Worm (Caenorhabditis elegans) whole organism, dauer: Measurements from ENCODE around the gene W09C2.7.

Experiments used
- unc-62 ChIP-seq: sonication (generic microtip); optimal IDR thresholded peaks from 2 replicates; lab custom pipeline; 2017; ENCODE audit warnings: missing biosample characterization, missing genetic modification reagents, missing genetic modification characterization

Gene W09C2.7

DNA sequence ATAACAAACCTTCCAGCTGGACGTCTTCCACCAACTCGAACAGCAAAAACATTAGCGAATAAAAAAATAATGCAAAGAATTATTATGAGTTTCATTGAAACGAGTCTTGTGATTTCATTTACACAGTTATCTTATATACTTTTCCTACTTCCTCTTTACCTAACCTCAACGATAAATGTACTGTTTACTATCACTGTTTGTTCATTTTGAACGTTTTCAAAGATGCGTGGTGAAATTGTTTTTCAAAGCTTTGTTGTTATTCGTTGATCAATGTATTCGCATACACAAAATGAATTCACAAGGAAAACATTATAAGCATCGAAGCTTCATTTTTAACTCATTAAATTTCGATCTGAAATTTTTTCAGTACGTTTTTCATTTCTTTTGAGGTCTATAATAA is at the start of gene W09C2.7:
TSS of gene W09C2.7 (minus strand) at position 101 of the 400 bp plus-strand sequence.
- TF ChIP-seq unc-62 (GFP tag; lab: Kevin White, UChicago), result no peak

DNA sequence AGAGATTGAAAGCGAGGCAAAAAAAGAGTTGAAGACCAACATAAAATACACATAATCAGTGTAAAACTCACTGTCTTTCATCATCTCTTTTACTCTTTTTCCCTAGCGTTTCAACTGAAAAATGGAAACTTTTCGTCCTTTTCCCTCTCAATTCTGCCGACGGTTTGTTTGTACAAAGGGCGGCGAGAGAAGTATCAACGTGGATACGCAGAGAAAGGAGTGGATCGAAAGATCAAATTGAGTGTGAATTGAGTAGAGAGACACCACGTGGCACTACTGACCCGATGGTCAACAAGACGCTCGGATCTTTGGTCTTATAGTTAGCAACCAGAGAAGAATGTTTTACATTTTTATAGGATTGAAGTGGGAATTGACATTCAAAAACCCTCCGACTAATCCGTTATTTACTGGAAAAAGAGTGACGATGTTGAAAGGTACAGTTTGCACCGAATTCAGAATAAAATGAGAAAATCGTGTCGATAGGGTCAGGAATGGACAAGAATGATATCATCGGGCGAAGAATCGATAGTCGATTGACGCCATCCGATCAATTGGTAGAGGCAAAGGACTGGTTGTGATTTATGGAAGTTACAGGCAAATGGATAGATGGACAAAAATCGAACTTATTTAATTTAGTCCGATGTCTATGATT is 49.0 kb upstream of the W09C2.7 start:
- TF ChIP-seq unc-62 (GFP tag; lab: Kevin White, UChicago), result no peak

DNA sequence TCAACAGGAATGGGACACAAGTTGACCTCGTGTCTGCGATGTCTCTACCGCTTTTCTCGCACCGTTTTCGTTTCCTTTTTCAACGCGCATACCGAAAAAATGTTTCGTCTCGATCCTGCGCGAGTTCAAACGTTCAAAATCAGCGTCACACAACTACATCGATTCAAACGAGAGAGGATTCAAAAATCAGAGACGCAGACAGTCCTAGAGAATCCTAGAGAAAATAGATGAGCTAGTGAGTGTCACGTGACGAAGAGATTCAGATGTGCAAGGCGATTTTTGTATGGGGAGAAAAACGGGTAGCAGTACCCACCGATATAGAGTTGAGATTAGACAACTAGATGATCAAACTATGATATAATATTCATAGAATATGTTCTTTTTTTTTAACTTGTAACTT is 47.8 kb upstream of the W09C2.7 start:
- TF ChIP-seq unc-62 (GFP tag; lab: Kevin White, UChicago), result no peak

DNA sequence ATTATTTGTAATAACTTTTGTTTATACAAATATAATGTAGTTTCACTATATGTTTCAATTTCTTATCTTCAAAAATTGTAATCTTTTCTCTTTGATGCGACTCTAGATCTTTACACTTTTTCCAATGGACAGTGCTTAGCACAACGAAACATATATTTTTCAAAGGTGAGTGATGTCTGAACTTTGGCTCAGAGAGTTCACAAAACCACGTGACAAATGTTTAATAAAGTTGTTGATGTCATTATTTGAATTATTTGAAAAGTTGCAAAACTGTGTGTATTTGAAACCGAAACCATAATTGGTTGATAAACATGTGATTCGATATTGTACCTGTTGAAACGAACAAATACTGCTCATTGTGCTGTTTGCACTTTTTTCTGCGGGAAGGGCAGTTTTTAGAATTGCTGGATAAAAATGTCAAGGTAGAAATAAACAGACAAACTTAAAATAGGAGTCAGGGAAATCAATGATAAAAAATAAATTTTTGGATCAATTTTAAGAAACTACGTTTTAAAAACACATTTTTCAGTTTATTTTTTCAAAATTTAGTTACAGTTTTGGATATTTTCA is 46.0 kb upstream of the W09C2.7 start:
- TF ChIP-seq unc-62 (GFP tag; lab: Kevin White, UChicago), result no peak

DNA sequence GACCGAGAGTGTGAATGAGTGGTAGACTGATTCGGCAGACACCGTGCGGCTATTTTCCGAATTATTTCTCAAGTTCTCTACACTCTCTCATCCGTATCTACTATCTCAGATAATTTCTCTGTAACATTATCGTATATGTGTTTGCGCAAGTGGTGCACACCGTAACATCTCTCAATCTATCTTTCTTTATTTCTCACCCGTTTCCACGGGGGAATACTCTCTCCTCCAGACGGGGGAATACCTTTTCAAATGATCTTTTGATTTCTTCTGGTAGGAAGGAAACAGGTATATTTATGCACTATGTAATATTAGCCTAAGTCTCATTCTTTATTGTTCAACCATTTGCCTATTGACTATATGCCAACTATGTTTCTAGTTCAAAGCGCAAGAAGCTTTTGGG is 44.9 kb upstream of the W09C2.7 start:
- no peak for TF ChIP-seq unc-62 (GFP tag; lab: Kevin White, UChicago)

DNA sequence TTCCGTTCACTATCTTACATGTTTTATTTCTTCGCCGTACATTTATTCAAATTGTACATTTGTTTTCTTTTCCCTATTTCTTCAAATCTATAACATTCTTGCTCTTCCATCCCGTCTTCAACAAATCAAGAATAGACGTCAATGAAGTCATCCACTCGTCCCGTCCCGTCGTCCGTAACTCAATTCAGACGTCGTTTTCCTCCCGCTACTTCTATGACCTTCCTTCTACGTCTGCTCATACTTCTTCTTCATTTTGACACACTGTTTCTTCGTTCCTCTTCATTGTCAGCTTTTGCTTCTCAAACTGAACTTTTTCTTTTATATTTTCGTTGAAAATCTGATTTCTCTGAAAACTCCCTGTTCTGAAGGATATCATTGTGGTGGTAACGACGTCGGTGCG is 37.8 kb upstream of the W09C2.7 start:
- no peak for TF ChIP-seq unc-62 (GFP tag; lab: Kevin White, UChicago)

DNA sequence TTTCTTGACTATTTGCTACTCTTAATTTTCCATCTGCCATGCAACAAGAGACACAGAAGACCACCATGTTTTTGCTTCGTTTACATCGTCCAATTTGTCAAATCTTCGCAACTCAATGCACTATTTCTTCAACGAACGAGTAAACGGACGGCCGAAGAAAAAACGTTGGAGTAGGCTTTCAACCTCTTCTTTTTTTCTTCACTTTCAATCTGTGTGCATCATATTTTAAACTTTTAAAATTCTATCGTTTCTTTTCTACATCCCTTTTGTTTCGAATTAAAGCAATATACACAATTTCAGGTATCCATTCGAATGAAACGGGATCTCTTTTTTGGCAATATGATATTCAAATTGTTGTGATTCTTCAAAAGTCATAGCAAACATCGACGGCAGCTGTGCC is 35.6 kb upstream of the W09C2.7 start, which contains the start of gene acc-1:
TSS of gene acc-1 (plus strand) at position 301 of the 400 bp plus-strand sequence.
- no peak for TF ChIP-seq unc-62 (GFP tag; lab: Kevin White, UChicago)

DNA sequence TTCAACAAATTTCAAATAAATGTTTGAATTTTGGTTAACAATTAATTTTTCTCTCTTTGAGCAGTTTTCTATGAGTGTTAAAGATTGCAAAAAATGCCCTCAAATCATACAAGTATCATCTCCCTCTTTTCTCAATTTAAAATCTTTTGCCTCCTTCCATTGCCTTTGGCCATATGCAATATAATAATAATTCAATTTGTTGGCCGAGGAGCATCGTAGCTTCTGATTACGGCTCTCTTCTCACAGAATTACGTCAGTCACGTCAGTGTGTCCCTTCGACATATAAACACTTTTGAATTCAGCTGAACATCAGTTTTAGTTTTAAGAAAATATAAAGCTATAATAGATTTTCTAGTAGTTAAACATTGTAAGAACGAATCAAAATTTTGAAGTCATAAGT is 33.4 kb upstream of the W09C2.7 start:
- TF ChIP-seq unc-62 (GFP tag; lab: Kevin White, UChicago), result no peak

DNA sequence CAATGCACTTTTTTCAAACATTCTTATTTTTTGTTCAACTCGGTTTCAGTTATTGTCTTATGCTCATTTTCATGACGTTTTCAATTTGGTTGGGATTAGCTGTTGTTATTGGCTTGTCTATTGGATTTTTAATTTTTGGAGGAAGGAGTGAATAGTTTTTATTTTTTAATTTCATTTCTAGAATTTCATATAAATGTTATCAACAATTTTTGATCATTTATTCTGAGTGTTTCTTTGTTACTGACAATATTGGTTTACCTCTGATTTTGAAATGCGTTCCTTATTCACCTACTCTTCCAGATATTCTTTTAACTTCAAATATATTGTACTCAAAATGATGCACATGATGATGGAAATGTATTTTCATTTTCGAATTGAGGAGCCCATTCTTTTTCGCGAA is 31.8 kb upstream of the W09C2.7 start, which contains the start of gene F58G6.7:
TSS of gene F58G6.7 (plus strand) at position 301 of the 400 bp plus-strand sequence.
- TF ChIP-seq unc-62 (GFP tag; lab: Kevin White, UChicago), result no peak

DNA sequence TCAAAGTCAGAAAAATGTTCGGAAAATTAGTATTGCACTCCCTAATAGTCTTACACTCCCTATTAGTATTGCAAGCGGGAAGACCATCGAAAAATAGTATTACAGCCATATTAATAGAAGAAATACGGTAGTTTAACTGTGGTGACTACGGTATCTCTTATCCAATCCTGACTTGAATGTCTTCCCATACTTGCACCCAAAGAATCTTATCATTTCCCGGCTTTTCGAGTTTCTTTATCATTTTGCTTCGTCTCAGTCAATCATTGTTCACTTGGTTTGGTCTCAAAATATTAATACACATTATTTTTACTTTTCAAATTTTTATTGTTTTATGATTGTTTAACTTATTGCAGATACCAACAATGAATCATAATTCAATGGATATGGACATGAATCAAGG is 31.0 kb upstream of the W09C2.7 start, which contains the start of gene F58G6.3:
TSS of gene F58G6.3 (plus strand) at position 352 of the 400 bp plus-strand sequence.
- TF ChIP-seq unc-62 (GFP tag; lab: Kevin White, UChicago), result no peak

DNA sequence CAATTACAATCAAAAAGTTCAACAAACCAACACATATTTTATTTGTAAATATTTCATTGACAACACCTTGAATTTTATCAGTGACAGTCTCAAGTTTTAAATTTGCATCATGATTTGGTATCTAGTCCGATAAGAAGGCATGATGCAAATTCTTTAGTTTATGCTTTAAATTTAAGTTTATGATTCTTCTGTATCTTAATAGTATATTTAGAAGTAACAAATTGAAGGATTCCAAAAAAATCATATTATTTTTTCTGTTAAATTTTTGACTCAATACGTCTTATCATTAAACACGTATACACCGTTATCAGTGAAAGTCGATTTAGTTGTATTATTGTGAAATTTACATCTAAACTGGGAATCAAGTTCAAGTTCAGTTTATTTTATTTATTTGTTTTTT is 29.1 kb upstream of the W09C2.7 start, which contains the start of gene chca-1:
TSS of gene chca-1 (plus strand) at position 161 of the 400 bp plus-strand sequence.
- no peak for TF ChIP-seq unc-62 (GFP tag; lab: Kevin White, UChicago)

DNA sequence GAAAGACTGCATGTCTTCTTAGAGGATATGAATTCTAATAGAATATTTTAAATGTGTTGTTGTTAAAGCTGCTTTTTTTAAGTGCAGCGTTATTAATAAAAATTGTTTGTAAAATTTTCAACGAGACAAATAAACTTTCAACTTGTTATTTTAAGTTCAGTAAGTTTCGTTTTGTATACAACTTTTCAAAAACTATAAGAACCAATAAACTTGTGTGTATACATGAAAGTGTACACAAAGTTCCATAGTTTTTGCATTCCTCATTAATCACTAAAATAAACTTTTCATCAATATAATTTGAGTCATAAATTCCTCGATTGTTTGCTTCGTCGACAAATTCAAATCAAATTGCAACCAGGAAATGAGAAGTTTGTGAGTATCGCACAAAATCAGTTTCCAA is 26.5 kb upstream of the W09C2.7 start, which contains the start of gene srm-3:
TSS of gene srm-3 (plus strand) at position 301 of the 400 bp plus-strand sequence.
- TF ChIP-seq unc-62 (GFP tag; lab: Kevin White, UChicago), result no peak

DNA sequence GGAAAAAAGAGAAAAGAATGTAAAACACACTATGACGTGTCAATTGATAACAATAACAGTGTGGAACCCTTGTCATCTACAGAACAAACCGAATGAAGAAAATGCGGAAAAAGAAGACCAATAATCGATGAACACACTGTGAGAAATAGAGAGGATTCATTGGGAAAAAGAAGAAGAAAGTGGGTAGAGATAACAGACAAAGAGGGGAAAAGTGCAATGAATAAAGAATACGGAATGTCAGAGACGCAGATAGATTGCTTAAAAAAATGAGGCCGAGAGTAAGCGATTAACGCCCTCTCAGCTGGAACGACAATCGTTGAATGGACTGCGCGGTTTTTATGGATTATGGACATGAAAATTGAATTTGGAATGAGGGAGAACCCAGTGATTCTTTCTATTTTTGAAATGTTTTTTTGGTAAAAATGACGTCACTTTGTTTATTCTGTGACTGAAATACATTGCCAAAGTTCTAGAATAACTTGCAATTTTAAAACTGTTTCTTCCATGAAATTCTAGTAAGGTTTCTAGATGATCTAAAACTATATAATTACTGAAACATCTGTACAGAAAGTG is 25.7 kb upstream of the W09C2.7 start, which contains the start of gene amph-1:
TSS of gene amph-1 (minus strand) at position 85 of the 573 bp plus-strand sequence.
- TF ChIP-seq unc-62 (GFP tag; lab: Kevin White, UChicago), result no peak

DNA sequence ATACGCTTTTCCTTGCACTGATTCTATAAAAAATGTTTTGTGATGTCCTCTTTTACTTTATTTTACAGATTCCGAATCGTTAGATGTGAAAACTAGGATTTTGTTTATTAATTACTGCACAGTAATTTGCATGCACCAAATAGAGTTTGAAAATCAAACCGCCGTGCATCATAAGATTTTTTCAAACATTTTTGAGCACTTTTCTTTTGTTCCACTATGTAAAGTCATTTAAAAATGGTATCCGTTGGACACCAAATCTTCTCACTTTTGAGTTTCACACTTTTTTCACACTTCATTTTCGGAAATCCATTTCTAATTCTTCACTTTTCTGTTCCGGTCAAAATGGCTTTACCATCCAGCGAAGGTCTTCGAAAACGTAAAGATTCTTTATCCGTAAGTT is 21.0 kb upstream of the W09C2.7 start, which contains the start of gene degl-2:
TSS of gene degl-2 (plus strand) at position 301 of the 400 bp plus-strand sequence.
- no peak for TF ChIP-seq unc-62 (GFP tag; lab: Kevin White, UChicago)

DNA sequence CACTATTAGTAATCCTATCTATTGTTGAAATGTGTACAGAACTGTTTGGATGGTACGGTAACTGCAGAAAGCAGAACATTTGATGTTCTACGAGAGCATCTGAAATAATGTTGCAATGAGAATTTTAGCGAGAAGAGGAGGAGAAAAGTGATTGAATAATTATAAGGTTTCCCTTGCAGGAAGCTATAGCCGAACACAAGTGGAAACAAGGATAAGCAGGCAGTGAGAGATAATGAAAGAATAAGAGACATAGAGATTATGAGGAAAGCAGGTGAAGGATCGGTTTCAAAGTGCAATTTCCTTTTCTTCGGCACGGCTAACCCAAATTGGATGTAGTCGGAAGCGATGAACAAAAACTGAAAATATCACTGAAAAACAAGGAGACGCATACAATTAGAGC is 19.8 kb upstream of the W09C2.7 start, which contains the start of gene del-2:
TSS of gene del-2 (minus strand) at position 101 of the 400 bp plus-strand sequence.
- no peak for TF ChIP-seq unc-62 (GFP tag; lab: Kevin White, UChicago)

DNA sequence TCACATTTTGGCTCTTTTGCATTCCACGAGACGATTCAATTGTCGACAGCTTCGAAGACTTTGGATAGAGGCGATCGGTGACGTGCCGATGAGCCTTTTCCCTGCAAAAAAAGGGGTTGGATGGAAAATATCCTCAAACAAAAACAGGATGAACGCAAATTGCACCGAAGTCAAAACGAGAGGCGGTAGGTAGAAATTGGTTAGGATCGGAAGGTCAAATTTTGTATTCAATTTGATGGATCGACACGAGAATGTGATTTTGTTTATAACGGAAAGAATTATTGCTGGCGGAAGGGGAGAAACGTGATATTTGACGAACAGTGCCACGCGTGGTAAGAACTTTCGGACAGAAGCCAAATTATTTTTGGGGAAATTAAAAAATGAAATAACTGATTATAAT is 12.7 kb upstream of the W09C2.7 start, which contains the start of gene mca-1:
TSS of gene mca-1 (minus strand) at position 101 of the 400 bp plus-strand sequence.
- no peak for TF ChIP-seq unc-62 (GFP tag; lab: Kevin White, UChicago)
